Worm (Caenorhabditis elegans): Measurements from ENCODE around the gene D2023.6.

- TF ChIP-seq ZK337.2 (GFP tag; IDR thresholded peaks at IDR 0.05), result no peak
- TF ChIP-seq egl-27 (tag; optimal IDR thresholded peaks at IDR 0.05), result no peak
- TF ChIP-seq nhr-6 (tag; optimal IDR thresholded peaks at IDR 0.05), result no peak
- TF ChIP-seq unc-62 (GFP tag; optimal IDR thresholded peaks at IDR 0.05 in 1 of 2), result peak in 1 of 2 experiments; percentile 97
- no peak for TF ChIP-seq unc-62 (tag; optimal IDR thresholded peaks at IDR 0.05)
- TF ChIP-seq dpl-1 (GFP tag; optimal IDR thresholded peaks at IDR 0.05), result no peak
- no peak for TF ChIP-seq ZK546.5 (tag; optimal IDR thresholded peaks at IDR 0.05)
- TF ChIP-seq zip-2 (tag; optimal IDR thresholded peaks at IDR 0.05), result no peak
- no peak for TF ChIP-seq snpc-1.2 (GFP tag; IDR thresholded peaks at IDR 0.05)
- no peak for TF ChIP-seq pqm-1 (tag; optimal IDR thresholded peaks at IDR 0.05)
- no peak for TF ChIP-seq ama-1 (optimal IDR thresholded peaks at IDR 0.05)
Measured at ce11 chrV:11789474-11789873, 37.7 kb upstream of the D2023.6 start, which contains the start of gene D2023.1.
